Worm (Caenorhabditis elegans): Measurements from ENCODE around the gene F28E10.1.

DNA sequence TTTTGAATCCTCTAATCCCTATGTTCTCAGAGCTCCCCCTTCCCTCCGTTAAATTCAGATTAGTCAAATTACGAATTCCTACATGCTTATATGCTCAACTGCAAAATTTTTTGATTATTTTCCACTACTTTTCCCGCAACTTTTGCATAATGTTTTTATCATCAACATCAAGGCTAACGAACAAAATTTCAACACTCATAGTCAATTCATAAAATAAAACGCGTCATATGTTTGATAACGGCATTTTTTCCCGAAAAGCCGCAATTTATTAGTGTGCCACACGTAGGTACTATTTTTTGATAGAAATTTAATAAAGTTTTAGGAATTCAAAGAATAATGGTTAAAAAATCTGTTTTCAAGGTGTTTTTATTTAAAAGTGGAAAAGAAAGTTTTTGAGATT is 9.5 kb upstream of the F28E10.1 start:
- TF ChIP-seq nfya-2 (GFP tag; IDR thresholded peaks at IDR 0.05) (no peak), lir-1 (GFP tag; conservative IDR thresholded peaks at IDR 0.05) (no peak), pha-4 (tag; optimal IDR thresholded peaks at IDR 0.05) (no peak), fkh-3 (tag; optimal IDR thresholded peaks at IDR 0.05) (no peak), F39B2.1 (GFP tag; IDR thresholded peaks at IDR 0.05) (no peak), unc-62 (GFP tag; optimal IDR thresholded peaks at IDR 0.05) (no peak)

All from whole organism, young adult.